Worm (Caenorhabditis elegans) whole organism, L3 larva: ENCODE data around the gene ckb-4.

Source experiments
- R02D3.7 ChIP-seq: fragments of 150-350 bp; optimal IDR thresholded peaks from 2 replicates; lab custom pipeline; 2014; ENCODE audit warnings: missing biosample characterization, missing genetic modification characterization
- egl-27 ChIP-seq: sonication (generic microtip); optimal IDR thresholded peaks from 4 replicates; lab custom pipeline; 2017; ENCODE audit warnings: missing biosample characterization, missing genetic modification reagents, missing genetic modification characterization
- fos-1 ChIP-seq: fragments of 150-350 bp; optimal IDR thresholded peaks from 2 replicates; lab custom pipeline; 2014; ENCODE audit warnings: missing biosample characterization, missing genetic modification characterization
- lin-15B ChIP-seq: fragments of 150-350 bp; optimal IDR thresholded peaks from 2 replicates; lab custom pipeline; 2014; ENCODE audit warnings: missing biosample characterization, missing genetic modification characterization
- nfya-1 ChIP-seq: sonication (generic microtip); optimal IDR thresholded peaks from 2 replicates; lab custom pipeline; 2017; ENCODE audit warnings: missing genetic modification characterization, mild to moderate bottlenecking, missing compliant biosample characterization, antibody characterized with exemption, moderate library complexity; ENCODE audit not compliant: insufficient read depth
- nhr-11 ChIP-seq: fragments of 150-350 bp; optimal IDR thresholded peaks from 2 replicates; lab custom pipeline; 2014; ENCODE audit warnings: missing biosample characterization, missing genetic modification characterization
- nhr-12 ChIP-seq: fragments of 150-350 bp; optimal IDR thresholded peaks from 2 replicates; lab custom pipeline; 2014; ENCODE audit warnings: missing biosample characterization, missing genetic modification characterization
- nhr-28 ChIP-seq: fragments of 150-350 bp; optimal IDR thresholded peaks from 2 replicates; lab custom pipeline; 2014; ENCODE audit warnings: missing biosample characterization, missing genetic modification characterization
- nhr-76 ChIP-seq: fragments of 150-350 bp; sonication (generic microtip); optimal IDR thresholded peaks from 5 replicates; lab custom pipeline; 2014; ENCODE audit warnings: missing biosample characterization, missing genetic modification characterization
- nhr-77 ChIP-seq: fragments of 150-350 bp; optimal IDR thresholded peaks from 2 replicates; lab custom pipeline; 2014; ENCODE audit warnings: missing biosample characterization, missing genetic modification characterization

DNA sequence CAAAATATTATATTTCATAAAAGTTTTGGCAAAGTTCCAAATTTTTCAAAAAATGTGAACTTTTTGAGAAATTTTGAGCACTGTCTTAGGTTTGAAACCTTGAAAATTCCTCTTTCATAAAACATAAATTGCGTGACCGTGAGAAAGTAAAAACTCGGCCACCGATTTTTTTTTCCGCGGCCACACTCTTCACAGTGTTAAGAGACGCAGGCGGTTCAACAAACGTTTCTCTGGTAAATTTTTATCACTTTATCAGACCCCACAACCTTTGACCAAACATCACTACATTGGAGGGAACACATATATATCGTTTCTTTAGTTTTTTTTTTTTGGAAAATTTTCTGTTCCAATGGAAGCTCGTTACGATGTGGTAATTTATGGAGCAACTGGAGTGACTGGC, 13.3 kb upstream of the ckb-4 start, which contains the start of gene F22F7.2:
- TF ChIP-seq nfya-1: peak; percentile 3
- TF ChIP-seq fos-1 (tag; lab: Kevin White, UChicago): no peak
- TF ChIP-seq nhr-28 (tag; lab: Kevin White, UChicago): no peak
- TF ChIP-seq R02D3.7 (tag; lab: Kevin White, UChicago): no peak
- TF ChIP-seq nhr-12 (tag; lab: Kevin White, UChicago): no peak
- no peak for TF ChIP-seq lin-15B (tag; lab: Kevin White, UChicago)
- no peak for TF ChIP-seq egl-27 (tag; lab: Kevin White, UChicago)
- no peak for TF ChIP-seq nhr-76 (tag; lab: Kevin White, UChicago)
- TF ChIP-seq nhr-11 (tag; lab: Kevin White, UChicago): no peak
- no peak for TF ChIP-seq nhr-77
